Worm (Caenorhabditis elegans) whole organism, L2 larva: ENCODE measurements around the gene K09C8.2.

Experiments used
- C34F6.9 ChIP-seq: fragments of 150-350 bp; optimal IDR thresholded peaks from 2 replicates; lab custom pipeline; 2014; ENCODE audit warnings: missing biosample characterization, missing genetic modification characterization
- F13H6.1 ChIP-seq: sonication (generic microtip); optimal IDR thresholded peaks from 2 replicates; lab custom pipeline; 2016; ENCODE audit warnings: missing genetic modification characterization, missing compliant biosample characterization
- R02D3.7 ChIP-seq: fragments of 150-350 bp; optimal IDR thresholded peaks from 2 replicates; lab custom pipeline; 2014; ENCODE audit warnings: missing biosample characterization, missing genetic modification characterization
- ZK546.5 ChIP-seq: sonication (generic microtip); optimal IDR thresholded peaks from 2 replicates; lab custom pipeline; 2017; ENCODE audit warnings: missing biosample characterization, missing genetic modification characterization
- alr-1 ChIP-seq: fragments of 150-350 bp; optimal IDR thresholded peaks from 2 replicates; lab custom pipeline; 2014; ENCODE audit warnings: missing biosample characterization, missing genetic modification characterization
- blmp-1 ChIP-seq: sonication (generic microtip); optimal IDR thresholded peaks from 2 replicates; lab custom pipeline; 2017; ENCODE audit warnings: missing genetic modification characterization, mild to moderate bottlenecking, missing compliant biosample characterization, antibody characterized with exemption, moderate library complexity; ENCODE audit not compliant: insufficient read depth
- ceh-82 ChIP-seq: fragments of 150-350 bp; optimal IDR thresholded peaks from 2 replicates; lab custom pipeline; 2014; ENCODE audit warnings: missing biosample characterization, missing genetic modification characterization
- crh-2 ChIP-seq: sonication (generic microtip); optimal IDR thresholded peaks from 2 replicates; lab custom pipeline; 2017; ENCODE audit warnings: missing biosample characterization, missing genetic modification characterization
- dmd-4 ChIP-seq: sonication (generic microtip); optimal IDR thresholded peaks from 2 replicates; lab custom pipeline; 2017; ENCODE audit warnings: missing biosample characterization, missing genetic modification characterization
- egl-27 ChIP-seq: sonication (generic microtip); optimal IDR thresholded peaks from 3 replicates; lab custom pipeline; 2017; ENCODE audit warnings: missing biosample characterization, missing genetic modification reagents, missing genetic modification characterization
- elt-1 ChIP-seq: fragments of 150-350 bp; optimal IDR thresholded peaks from 2 replicates; lab custom pipeline; 2014; ENCODE audit warnings: missing biosample characterization, missing genetic modification characterization
- elt-3 ChIP-seq: sonication (generic microtip); optimal IDR thresholded peaks from 2 replicates; lab custom pipeline; 2017; ENCODE audit warnings: missing biosample characterization, missing genetic modification characterization
- fos-1 ChIP-seq: fragments of 150-350 bp; optimal IDR thresholded peaks from 2 replicates; lab custom pipeline; 2014; ENCODE audit warnings: missing biosample characterization, missing genetic modification characterization
- gmeb-1 ChIP-seq: fragments of 150-350 bp; optimal IDR thresholded peaks from 2 replicates; lab custom pipeline; 2014; ENCODE audit warnings: missing biosample characterization, missing genetic modification characterization
- lin-11 ChIP-seq: fragments of 150-350 bp; sonication (generic microtip); optimal IDR thresholded peaks from 2 replicates; lab custom pipeline; 2014; ENCODE audit warnings: missing biosample characterization, missing genetic modification characterization, inconsistent platforms, mixed read lengths
- lsy-2 ChIP-seq, 2 experiments: fragments of 150-350 bp in 1 of 2; sonication (generic microtip) in 1 of 2; optimal IDR thresholded peaks; 2 replicates each; lab custom pipeline; 2014 to 2017; ENCODE audit warnings: missing biosample characterization in 2 of 2, missing genetic modification characterization in 2 of 2
- mab-5 ChIP-seq: fragments of 150-350 bp; optimal IDR thresholded peaks from 2 replicates; lab custom pipeline; 2014; ENCODE audit warnings: missing biosample characterization, missing genetic modification characterization
- mbf-1 ChIP-seq: sonication (generic microtip); optimal IDR thresholded peaks from 2 replicates; lab custom pipeline; 2017; ENCODE audit warnings: missing biosample characterization, missing genetic modification characterization
- mdl-1 ChIP-seq, 2 experiments: fragments of 150-350 bp in 1 of 2; sonication (generic microtip) in 1 of 2; optimal IDR thresholded peaks; 2 replicates each; lab custom pipeline; 2017; ENCODE audit warnings: missing biosample characterization in 2 of 2, missing genetic modification characterization in 2 of 2
- nhr-10 ChIP-seq: sonication (generic microtip); optimal IDR thresholded peaks from 2 replicates; lab custom pipeline; 2017; ENCODE audit warnings: missing biosample characterization, missing genetic modification characterization
- nhr-12 ChIP-seq: fragments of 150-350 bp; optimal IDR thresholded peaks from 2 replicates; lab custom pipeline; 2014; ENCODE audit warnings: missing biosample characterization, missing genetic modification characterization
- nhr-129 ChIP-seq: fragments of 150-350 bp; optimal IDR thresholded peaks from 2 replicates; lab custom pipeline; 2014; ENCODE audit warnings: missing biosample characterization, missing genetic modification characterization
- nhr-21 ChIP-seq: fragments of 150-350 bp; optimal IDR thresholded peaks from 2 replicates; lab custom pipeline; 2014; ENCODE audit warnings: missing biosample characterization, missing genetic modification characterization
- nhr-23 ChIP-seq: fragments of 150-350 bp; optimal IDR thresholded peaks from 2 replicates; lab custom pipeline; 2014; ENCODE audit warnings: missing biosample characterization, missing genetic modification reagents, missing genetic modification characterization
- nhr-25 ChIP-seq: fragments of 150-350 bp; sonication (generic microtip); optimal IDR thresholded peaks from 3 replicates; lab custom pipeline; 2014; ENCODE audit warnings: missing biosample characterization, missing genetic modification characterization
- nhr-6 ChIP-seq: fragments of 150-350 bp; optimal IDR thresholded peaks from 2 replicates; lab custom pipeline; 2014; ENCODE audit warnings: missing biosample characterization, missing genetic modification characterization
- peb-1 ChIP-seq: fragments of 150-350 bp; optimal IDR thresholded peaks from 2 replicates; lab custom pipeline; 2014; ENCODE audit warnings: missing biosample characterization, missing genetic modification characterization
- sem-4 ChIP-seq: fragments of 150-350 bp; optimal IDR thresholded peaks from 2 replicates; lab custom pipeline; 2014; ENCODE audit warnings: missing biosample characterization, missing genetic modification reagents, missing genetic modification characterization
- sma-3 ChIP-seq: sonication (generic microtip); optimal IDR thresholded peaks from 2 replicates; lab custom pipeline; 2016; ENCODE audit warnings: missing genetic modification reagents, missing genetic modification characterization, missing compliant biosample characterization
- sma-9 ChIP-seq, 2 experiments: fragments of 150-350 bp in 1 of 2; sonication (generic microtip) in 1 of 2; optimal IDR thresholded peaks; 2 replicates each; lab custom pipeline; 2014 to 2016; ENCODE audit warnings: missing genetic modification characterization in 2 of 2, mild to moderate bottlenecking in 1 of 2, missing biosample characterization in 1 of 2, missing compliant biosample characterization in 1 of 2, missing genetic modification reagents in 1 of 2, moderate library complexity in 1 of 2
- unc-55 ChIP-seq: fragments of 150-350 bp; sonication (generic microtip); optimal IDR thresholded peaks from 3 replicates; lab custom pipeline; 2014; ENCODE audit warnings: missing biosample characterization, missing genetic modification reagents, missing genetic modification characterization
- zag-1 ChIP-seq: fragments of 150-350 bp; optimal IDR thresholded peaks from 2 replicates; lab custom pipeline; 2014; ENCODE audit warnings: missing biosample characterization, missing genetic modification characterization
- ztf-1 ChIP-seq: fragments of 200-800 bp; sonication (Bioruptor generic); conservative IDR thresholded peaks from 2 replicates; pipeline ENCODE4 v1.3.6; 2022; ENCODE audit warnings: missing genetic modification characterization, missing compliant biosample characterization
- ztf-11 ChIP-seq: sonication (generic microtip); optimal IDR thresholded peaks from 2 replicates; lab custom pipeline; 2017; ENCODE audit warnings: missing biosample characterization, missing genetic modification characterization
- ztf-4 ChIP-seq: fragments of 150-350 bp; optimal IDR thresholded peaks from 2 replicates; lab custom pipeline; 2014; ENCODE audit warnings: missing biosample characterization, missing genetic modification characterization

The K09C8.2 gene

ce11 chrX:10959136-10959535 is at the start of gene K09C8.2:
TSS of gene K09C8.2 (plus strand) at chrX:10959436.
- no peak for TF ChIP-seq sma-9 (GFP tag; optimal IDR thresholded peaks at IDR 0.05; lab: Kevin White, UChicago)
- TF ChIP-seq sma-9 (tag; optimal IDR thresholded peaks at IDR 0.05; lab: Kevin White, UChicago), result no peak
- no peak for TF ChIP-seq sma-3
- no peak for TF ChIP-seq mdl-1 (tag; optimal IDR thresholded peaks at IDR 0.05; lab: Kevin White, UChicago)
- no peak for TF ChIP-seq sem-4 (tag; lab: Kevin White, UChicago)
- TF ChIP-seq R02D3.7 (tag; lab: Kevin White, UChicago), result no peak
- TF ChIP-seq egl-27, result no peak
- no peak for TF ChIP-seq unc-55
- no peak for TF ChIP-seq lin-11 (tag; lab: Kevin White, UChicago)
- no peak for TF ChIP-seq nhr-6 (tag; lab: Kevin White, UChicago)
- TF ChIP-seq nhr-25 (tag; lab: Kevin White, UChicago), result no peak
- no peak for TF ChIP-seq nhr-23 (tag; lab: Kevin White, UChicago)
- no peak for TF ChIP-seq fos-1
- TF ChIP-seq peb-1 (tag; lab: Kevin White, UChicago), result no peak
- TF ChIP-seq nhr-21, result no peak

- TF ChIP-seq gmeb-1 (tag; lab: Kevin White, UChicago) (no peak), sma-9 (GFP tag; optimal IDR thresholded peaks at IDR 0.05; lab: Kevin White, UChicago) (peak; percentile 13), sma-9 (tag; optimal IDR thresholded peaks at IDR 0.05; lab: Kevin White, UChicago) (no peak), F13H6.1 (peak; percentile 34), lsy-2 (tag; optimal IDR thresholded peaks at IDR 0.05; lab: Kevin White, UChicago) (peak in 1 of 2 experiments; percentile 35), ztf-4 (tag; lab: Kevin White, UChicago) (no peak), nhr-129 (tag; lab: Kevin White, UChicago) (peak; percentile 68)
These were observed 49.6 kb upstream of the K09C8.2 start for ce11 chrX:10909661-10910060.

ce11 chrX:10910716-10911115 is 48.5 kb upstream of the K09C8.2 start, which contains the start of gene F47B10.8:
TSS of gene F47B10.8 (minus strand) at chrX:10910816.
- TF ChIP-seq mbf-1 (tag; lab: Kevin White, UChicago), result no peak
- peak; percentile 2 for TF ChIP-seq sma-9 (GFP tag; optimal IDR thresholded peaks at IDR 0.05; lab: Kevin White, UChicago)
- no peak for TF ChIP-seq sma-9 (tag; optimal IDR thresholded peaks at IDR 0.05; lab: Kevin White, UChicago)
- TF ChIP-seq ZK546.5, result no peak
- TF ChIP-seq nhr-21, result no peak
- no peak for TF ChIP-seq dmd-4 (tag; lab: Kevin White, UChicago)
- no peak for TF ChIP-seq ceh-82 (tag; lab: Kevin White, UChicago)
- no peak for TF ChIP-seq zag-1 (tag; lab: Kevin White, UChicago)
- TF ChIP-seq F13H6.1, result no peak
- TF ChIP-seq, all 48 proteins: peak for 1

- TF ChIP-seq lsy-2 (tag; optimal IDR thresholded peaks at IDR 0.05; lab: Kevin White, UChicago) (no peak), ztf-1 (no peak), nhr-12 (tag; lab: Kevin White, UChicago) (no peak), alr-1 (no peak), gmeb-1 (tag; lab: Kevin White, UChicago) (no peak), C34F6.9 (no peak), mdl-1 (tag; optimal IDR thresholded peaks at IDR 0.05; lab: Kevin White, UChicago) (no peak), nhr-21 (no peak), nhr-10 (tag; lab: Kevin White, UChicago) (no peak), ztf-11 (no peak), nhr-129 (tag; lab: Kevin White, UChicago) (no peak), lin-11 (tag; lab: Kevin White, UChicago) (no peak), crh-2 (no peak)
These were observed 45.3 kb upstream of the K09C8.2 start, which contains the start of gene F47B10.9 for ce11 chrX:10913981-10914380. TSS of gene F47B10.9 (minus strand) at chrX:10914081.

ce11 chrX:10914421-10915277 is 44.6 kb upstream of the K09C8.2 start:
- TF ChIP-seq mab-5, result no peak
- peak; percentile 39 for TF ChIP-seq fos-1
- no peak for TF ChIP-seq alr-1
- TF ChIP-seq elt-3 (tag; lab: Kevin White, UChicago), result no peak
- no peak for TF ChIP-seq lin-11 (tag; lab: Kevin White, UChicago)
- TF ChIP-seq ceh-82 (tag; lab: Kevin White, UChicago), result no peak
- TF ChIP-seq blmp-1 (tag; lab: Kevin White, UChicago), result peak; percentile 9
- TF ChIP-seq sma-3, result peak; percentile 4
- no peak for TF ChIP-seq lsy-2 (tag; optimal IDR thresholded peaks at IDR 0.05; lab: Kevin White, UChicago)
- TF ChIP-seq sma-9 (GFP tag; optimal IDR thresholded peaks at IDR 0.05; lab: Kevin White, UChicago), result no peak
- no peak for TF ChIP-seq sma-9 (tag; optimal IDR thresholded peaks at IDR 0.05; lab: Kevin White, UChicago)
- no peak for TF ChIP-seq elt-1 (tag; lab: Kevin White, UChicago)
- TF ChIP-seq, all 48 proteins: peak for 3
